Worm (Caenorhabditis elegans) whole organism, L1 larva: ENCODE data around the gene madf-8.
A peak's percentile ranks its signal among the peaks of the same experiment; 100 is the strongest.

Experiments
- C04F5.9 ChIP-seq: sonication (generic microtip); optimal IDR thresholded peaks from 2 replicates; lab custom pipeline; 2016; ENCODE audit warnings: missing genetic modification characterization, missing compliant biosample characterization
- C34B4.2 ChIP-seq: sonication (generic microtip); optimal IDR thresholded peaks from 2 replicates; lab custom pipeline; 2017; ENCODE audit warnings: mild to moderate bottlenecking, missing genetic modification characterization, missing compliant biosample characterization
- ceh-88 ChIP-seq: fragments of 200-800 bp; sonication (Bioruptor generic); IDR thresholded peaks from 2 replicates; pipeline ENCODE4 v1.3.6; 2022; ENCODE audit warnings: missing genetic modification characterization, missing compliant biosample characterization
- dsc-1 ChIP-seq: sonication (generic microtip); optimal IDR thresholded peaks from 2 replicates; lab custom pipeline; 2016; ENCODE audit warnings: mild to moderate bottlenecking, missing genetic modification characterization, missing compliant biosample characterization
- efl-1 ChIP-seq, 4 experiments: fragments of 150-350 bp; optimal IDR thresholded peaks in 3 of 4; peaks in 1 of 4; 1 replicate in 1 of 4; 2 replicates in 3 of 4; lab custom pipeline; 2014; ENCODE audit warnings: missing biosample characterization in 2 of 4, missing genetic modification characterization in 2 of 4, missing genetic modification reagents in 2 of 4
- egl-13 ChIP-seq: sonication (generic microtip); optimal IDR thresholded peaks from 2 replicates; lab custom pipeline; 2016; ENCODE audit warnings: missing genotype, missing genetic modification reagents, missing genetic modification characterization, missing compliant biosample characterization
- ets-5 ChIP-seq: fragments of 200-800 bp; sonication (Bioruptor generic); IDR thresholded peaks from 2 replicates; pipeline ENCODE4 v1.3.6; 2022; ENCODE audit warnings: missing genetic modification characterization, missing compliant biosample characterization
- hlh-17 ChIP-seq: fragments of 200-800 bp; sonication (Bioruptor generic); optimal IDR thresholded peaks from 2 replicates; lab custom pipeline; 2018; ENCODE audit warnings: missing genetic modification characterization, mild to moderate bottlenecking, missing compliant biosample characterization, moderate library complexity, borderline replicate concordance
- isw-1 ChIP-seq: fragments of 200-800 bp; sonication (Bioruptor generic); IDR thresholded peaks from 2 replicates; pipeline ENCODE4 v1.3.6; 2022; ENCODE audit warnings: missing genetic modification characterization, missing compliant biosample characterization
- lin-14 ChIP-seq: fragments of 200-800 bp; sonication (Bioruptor generic); optimal IDR thresholded peaks from 2 replicates; lab custom pipeline; 2018; ENCODE audit warnings: mild to moderate bottlenecking, missing genetic modification characterization, moderate library complexity, missing compliant biosample characterization
- lin-39 ChIP-seq: fragments of 150-350 bp; optimal IDR thresholded peaks from 2 replicates; lab custom pipeline; 2014; ENCODE audit warnings: missing biosample characterization, missing genetic modification reagents, missing genetic modification characterization
- lir-3 ChIP-seq: sonication (generic microtip); optimal IDR thresholded peaks from 2 replicates; lab custom pipeline; 2016; ENCODE audit warnings: mild to moderate bottlenecking, missing genetic modification characterization, moderate library complexity, missing compliant biosample characterization; ENCODE audit not compliant: poor library complexity
- lsy-2 ChIP-seq, 2 experiments: fragments of 150-350 bp; optimal IDR thresholded peaks; 2 replicates each; lab custom pipeline; 2014; ENCODE audit warnings: missing biosample characterization in 2 of 2, missing genetic modification characterization in 2 of 2
- mab-9 ChIP-seq: fragments of 200-800 bp; sonication (Bioruptor generic); IDR thresholded peaks from 2 replicates; pipeline ENCODE4 v1.3.6; 2022; ENCODE audit warnings: missing genetic modification reagents, missing genetic modification characterization, missing compliant biosample characterization
- mdl-1 ChIP-seq, 2 experiments: fragments of 150-350 bp; optimal IDR thresholded peaks; 2 replicates each; lab custom pipeline; 2014 to 2017; ENCODE audit warnings: missing biosample characterization in 2 of 2, missing genetic modification characterization in 2 of 2, inconsistent platforms in 1 of 2
- mef-2 ChIP-seq: fragments of 150-350 bp; optimal IDR thresholded peaks from 2 replicates; lab custom pipeline; 2014; ENCODE audit warnings: missing biosample characterization, missing genetic modification characterization
- nhr-12 ChIP-seq: sonication (generic microtip); optimal IDR thresholded peaks from 2 replicates; lab custom pipeline; 2017; ENCODE audit warnings: missing biosample characterization, missing genetic modification characterization
- nhr-19 ChIP-seq: fragments of 200-800 bp; sonication (Bioruptor generic); conservative IDR thresholded peaks from 2 replicates; pipeline ENCODE4 v1.3.6; 2022; ENCODE audit warnings: missing genetic modification characterization, missing compliant biosample characterization
- nhr-28 ChIP-seq: fragments of 150-350 bp; optimal IDR thresholded peaks from 2 replicates; lab custom pipeline; 2014; ENCODE audit warnings: missing biosample characterization, missing genetic modification characterization
- nhr-47 ChIP-seq: sonication (generic microtip); optimal IDR thresholded peaks from 2 replicates; lab custom pipeline; 2016; ENCODE audit warnings: mild to moderate bottlenecking, missing genetic modification characterization, moderate library complexity, missing compliant biosample characterization
- nhr-71 ChIP-seq: sonication (generic microtip); optimal IDR thresholded peaks from 2 replicates; lab custom pipeline; 2016; ENCODE audit warnings: mild to moderate bottlenecking, missing genetic modification characterization, moderate library complexity, missing compliant biosample characterization
- pag-3 ChIP-seq: sonication (generic microtip); optimal IDR thresholded peaks from 2 replicates; lab custom pipeline; 2017; ENCODE audit warnings: missing genetic modification characterization, mild to moderate bottlenecking, missing compliant biosample characterization, antibody characterized with exemption, borderline replicate concordance; ENCODE audit not compliant: insufficient read depth
- pqm-1 ChIP-seq: sonication (generic microtip); optimal IDR thresholded peaks from 3 replicates; lab custom pipeline; 2017; ENCODE audit warnings: missing biosample characterization, missing genetic modification characterization
- rnt-1 ChIP-seq: sonication (generic microtip); optimal IDR thresholded peaks from 2 replicates; lab custom pipeline; 2016; ENCODE audit warnings: mild to moderate bottlenecking, missing genetic modification characterization, moderate library complexity, missing compliant biosample characterization
- snu-23 ChIP-seq: sonication (generic microtip); optimal IDR thresholded peaks from 2 replicates; lab custom pipeline; 2016; ENCODE audit warnings: missing genetic modification characterization, missing compliant biosample characterization
- sptf-1 ChIP-seq: fragments of 150-350 bp; optimal IDR thresholded peaks from 2 replicates; lab custom pipeline; 2014; ENCODE audit warnings: missing biosample characterization, missing genetic modification characterization
- sup-37 ChIP-seq: fragments of 200-800 bp; sonication (Bioruptor generic); optimal IDR thresholded peaks from 2 replicates; lab custom pipeline; 2018; ENCODE audit warnings: mild to moderate bottlenecking, missing genetic modification characterization, missing compliant biosample characterization
- tbx-2 ChIP-seq: sonication (generic microtip); optimal IDR thresholded peaks from 2 replicates; lab custom pipeline; 2016; ENCODE audit warnings: missing genetic modification characterization, missing compliant biosample characterization
- unc-30 ChIP-seq: sonication (generic microtip); optimal IDR thresholded peaks from 2 replicates; lab custom pipeline; 2017; ENCODE audit warnings: missing biosample characterization, missing genetic modification characterization
- unc-62 ChIP-seq: fragments of 150-350 bp; optimal IDR thresholded peaks from 2 replicates; lab custom pipeline; 2014; ENCODE audit warnings: missing biosample characterization, missing genetic modification reagents, missing genetic modification characterization
- unc-98 ChIP-seq: fragments of 200-800 bp; sonication (Bioruptor generic); IDR thresholded peaks from 2 replicates; pipeline ENCODE4 v1.3.6; 2022; ENCODE audit warnings: missing genetic modification characterization, missing compliant biosample characterization
- xbp-1 ChIP-seq: sonication (generic microtip); optimal IDR thresholded peaks from 2 replicates; lab custom pipeline; 2016; ENCODE audit warnings: missing genetic modification characterization, missing compliant biosample characterization
- zag-1 ChIP-seq: fragments of 150-350 bp; optimal IDR thresholded peaks from 2 replicates; lab custom pipeline; 2014; ENCODE audit warnings: missing biosample characterization, missing genetic modification characterization
- ztf-4 ChIP-seq: fragments of 150-350 bp; optimal IDR thresholded peaks from 2 replicates; lab custom pipeline; 2014; ENCODE audit warnings: missing biosample characterization, missing genetic modification characterization

madf-8 gene

ce11 chrIII:3612387-3612786 lies 38.2 kb downstream of the madf-8 start:
- TF ChIP-seq hlh-17 (GFP tag; lab: Kevin White, UChicago) (no peak), lir-3 (no peak), C04F5.9 (tag; lab: Kevin White, UChicago) (no peak), dsc-1 (tag; lab: Kevin White, UChicago) (no peak), sptf-1 (tag; lab: Kevin White, UChicago) (no peak), isw-1 (GFP tag; lab: Robert Waterston, UW) (no peak)

- TF ChIP-seq nhr-47: no peak
- TF ChIP-seq lin-39: no peak
- TF ChIP-seq pqm-1: no peak
- TF ChIP-seq C04F5.9 (tag; lab: Kevin White, UChicago): no peak
- no peak for TF ChIP-seq sup-37 (GFP tag; lab: Kevin White, UChicago)
- TF ChIP-seq egl-13 (tag; lab: Kevin White, UChicago): no peak
- no peak for TF ChIP-seq unc-98
- TF ChIP-seq ceh-88 (GFP tag; lab: Robert Waterston, UW): no peak
- no peak for TF ChIP-seq zag-1 (tag; lab: Kevin White, UChicago)
- no peak for TF ChIP-seq lir-3
- TF ChIP-seq C34B4.2 (tag; lab: Kevin White, UChicago): no peak
- no peak for TF ChIP-seq unc-62 (GFP tag; lab: Kevin White, UChicago)
- TF ChIP-seq unc-30: no peak
These were observed 45.0 kb downstream of the madf-8 start for ce11 chrIII:3605681-3606080.

ce11 chrIII:3601271-3601670 lies 49.4 kb downstream of the madf-8 start:
- TF ChIP-seq ets-5 (GFP tag; lab: Robert Waterston, UW) (no peak), ztf-4 (tag; lab: Kevin White, UChicago) (no peak), mdl-1 (tag; optimal IDR thresholded peaks at IDR 0.05; lab: Kevin White, UChicago) (peak in 1 of 2 experiments; percentile 1), efl-1 (optimal IDR thresholded peaks at IDR 0.05; lab: Kevin White, UChicago) (peak in 1 of 2 experiments; percentile 10), efl-1 (GFP tag; optimal IDR thresholded peaks at IDR 0.05 in 1 of 2; lab: Kevin White, UChicago) (peak in 1 of 2 experiments; percentile 90), nhr-19 (GFP tag; lab: Robert Waterston, UW) (peak; percentile 21; the same call in 1 of the 2 replicates), nhr-28 (tag; lab: Kevin White, UChicago) (no peak), snu-23 (GFP tag; lab: Kevin White, UChicago) (peak; percentile 41), tbx-2 (peak; percentile 4), rnt-1 (tag; lab: Kevin White, UChicago) (peak; percentile 54), nhr-71 (tag; lab: Kevin White, UChicago) (peak; percentile 55), lin-14 (GFP tag; lab: Kevin White, UChicago) (peak; percentile 73), sptf-1 (tag; lab: Kevin White, UChicago) (no peak), mef-2 (tag; lab: Kevin White, UChicago) (no peak), xbp-1 (no peak), pag-3 (tag; lab: Kevin White, UChicago) (peak; percentile 23), lsy-2 (tag; optimal IDR thresholded peaks at IDR 0.05; lab: Kevin White, UChicago) (peak; percentile 15 to 24), nhr-12 (tag; lab: Kevin White, UChicago) (no peak), mab-9 (GFP tag; lab: Robert Waterston, UW) (no peak)
- TF ChIP-seq, all 84 proteins: peak for 10
